Worm (Caenorhabditis elegans) whole organism, L1 larva: ENCODE results near the gene cyp-14A5.

Experiments
- C04F5.9 ChIP-seq: sonication (generic microtip); optimal IDR thresholded peaks from 2 replicates; lab custom pipeline; 2016; ENCODE audit warnings: missing genetic modification characterization, missing compliant biosample characterization
- C34B4.2 ChIP-seq: sonication (generic microtip); optimal IDR thresholded peaks from 2 replicates; lab custom pipeline; 2017; ENCODE audit warnings: mild to moderate bottlenecking, missing genetic modification characterization, missing compliant biosample characterization
- F16B12.6 ChIP-seq: fragments of 150-350 bp; optimal IDR thresholded peaks from 2 replicates; lab custom pipeline; 2014; ENCODE audit warnings: missing biosample characterization, missing genetic modification characterization
- Y116A8C.19 ChIP-seq: sonication (generic microtip); optimal IDR thresholded peaks from 2 replicates; lab custom pipeline; 2016; ENCODE audit warnings: missing compliant biosample characterization, missing genetic modification characterization, borderline replicate concordance
- aha-1 ChIP-seq: fragments of 150-350 bp; optimal IDR thresholded peaks from 2 replicates; lab custom pipeline; 2014; ENCODE audit warnings: missing biosample characterization, missing genetic modification characterization
- alr-1 ChIP-seq: fragments of 200-800 bp; sonication (Bioruptor generic); optimal IDR thresholded peaks from 2 replicates; lab custom pipeline; 2018; ENCODE audit warnings: borderline replicate concordance, mild to moderate bottlenecking, missing genetic modification characterization, missing compliant biosample characterization
- ama-1 ChIP-seq: fragments of 150-350 bp; optimal IDR thresholded peaks from 2 replicates; lab custom pipeline; 2014
- blmp-1 ChIP-seq: fragments of 150-350 bp; optimal IDR thresholded peaks from 2 replicates; lab custom pipeline; 2014; ENCODE audit warnings: missing biosample characterization, missing genetic modification characterization
- ceh-63 ChIP-seq: fragments of 200-800 bp; sonication (Bioruptor generic); optimal IDR thresholded peaks from 2 replicates; lab custom pipeline; 2018; ENCODE audit warnings: mild to moderate bottlenecking, missing genetic modification characterization, missing compliant biosample characterization
- ceh-8 ChIP-seq: fragments of 200-800 bp; sonication (Bioruptor generic); optimal IDR thresholded peaks from 2 replicates; lab custom pipeline; 2018; ENCODE audit warnings: mild to moderate bottlenecking, missing genetic modification characterization, moderate library complexity, missing compliant biosample characterization
- ceh-90 ChIP-seq: sonication (generic microtip); optimal IDR thresholded peaks from 2 replicates; lab custom pipeline; 2016; ENCODE audit warnings: missing genetic modification characterization, missing compliant biosample characterization
- ces-1 ChIP-seq: fragments of 150-350 bp; optimal IDR thresholded peaks from 2 replicates; lab custom pipeline; 2014; ENCODE audit warnings: missing biosample characterization, missing genetic modification reagents, missing genetic modification characterization
- dpl-1 ChIP-seq, 3 experiments: fragments of 150-350 bp in 2 of 3; sonication (generic microtip) in 1 of 3; optimal IDR thresholded peaks; 2 replicates each; lab custom pipeline; 2014 to 2017; ENCODE audit warnings: missing biosample characterization in 3 of 3, missing genetic modification characterization in 3 of 3, missing genetic modification reagents in 3 of 3
- dsc-1 ChIP-seq: sonication (generic microtip); optimal IDR thresholded peaks from 2 replicates; lab custom pipeline; 2016; ENCODE audit warnings: mild to moderate bottlenecking, missing genetic modification characterization, missing compliant biosample characterization
- efl-1 ChIP-seq, 4 experiments: fragments of 150-350 bp; optimal IDR thresholded peaks in 3 of 4; peaks in 1 of 4; 1 replicate in 1 of 4; 2 replicates in 3 of 4; lab custom pipeline; 2014; ENCODE audit warnings: missing biosample characterization in 2 of 4, missing genetic modification characterization in 2 of 4, missing genetic modification reagents in 2 of 4
- egl-13 ChIP-seq: sonication (generic microtip); optimal IDR thresholded peaks from 2 replicates; lab custom pipeline; 2016; ENCODE audit warnings: missing genotype, missing genetic modification reagents, missing genetic modification characterization, missing compliant biosample characterization
- egl-27 ChIP-seq, 2 experiments: fragments of 150-350 bp in 1 of 2; sonication (generic microtip); optimal IDR thresholded peaks; 3 replicates each; lab custom pipeline; 2017 to 2018; ENCODE audit warnings: missing biosample characterization in 2 of 2, missing genetic modification characterization in 2 of 2, missing genetic modification reagents in 2 of 2
- elt-2 ChIP-seq: sonication (generic microtip); optimal IDR thresholded peaks from 2 replicates; lab custom pipeline; 2016; ENCODE audit warnings: missing genetic modification characterization, mild to moderate bottlenecking, inconsistent platforms, missing compliant biosample characterization, missing genetic modification reagents
- elt-3 ChIP-seq, 6 experiments: fragments of 150-350 bp in 1 of 6; sonication (generic microtip); optimal IDR thresholded peaks; 2 replicates each; lab custom pipeline; 2017 to 2018; ENCODE audit warnings: missing biosample characterization in 6 of 6, missing genetic modification characterization in 6 of 6, inconsistent platforms in 1 of 6
- ets-5 ChIP-seq: fragments of 200-800 bp; sonication (Bioruptor generic); IDR thresholded peaks from 2 replicates; pipeline ENCODE4 v1.3.6; 2022; ENCODE audit warnings: missing genetic modification characterization, missing compliant biosample characterization
- fos-1 ChIP-seq: fragments of 150-350 bp; optimal IDR thresholded peaks from 2 replicates; lab custom pipeline; 2014; ENCODE audit warnings: missing biosample characterization, missing genetic modification characterization
- grh-1 ChIP-seq: fragments of 200-800 bp; sonication (Bioruptor generic); IDR thresholded peaks from 2 replicates; pipeline ENCODE4 v1.3.6; 2022; ENCODE audit warnings: missing genetic modification reagents, missing genetic modification characterization, missing compliant biosample characterization
- hlh-4 ChIP-seq: sonication (generic microtip); optimal IDR thresholded peaks from 2 replicates; lab custom pipeline; 2016; ENCODE audit warnings: mild to moderate bottlenecking, missing genetic modification characterization, missing compliant biosample characterization
- hpl-2 ChIP-seq: fragments of 150-350 bp; optimal IDR thresholded peaks from 2 replicates; lab custom pipeline; 2014; ENCODE audit warnings: missing biosample characterization, missing genetic modification reagents, missing genetic modification characterization
- irx-1 ChIP-seq: sonication (generic microtip); optimal IDR thresholded peaks from 2 replicates; lab custom pipeline; 2016; ENCODE audit warnings: missing genetic modification characterization, missing compliant biosample characterization
- isw-1 ChIP-seq: fragments of 200-800 bp; sonication (Bioruptor generic); IDR thresholded peaks from 2 replicates; pipeline ENCODE4 v1.3.6; 2022; ENCODE audit warnings: missing genetic modification characterization, missing compliant biosample characterization
- lin-13 ChIP-seq: fragments of 150-350 bp; optimal IDR thresholded peaks from 2 replicates; lab custom pipeline; 2014; ENCODE audit warnings: missing biosample characterization, missing genetic modification reagents, missing genetic modification characterization
- lin-15B ChIP-seq: fragments of 150-350 bp; sonication (generic microtip); optimal IDR thresholded peaks from 3 replicates; lab custom pipeline; 2014; ENCODE audit warnings: missing biosample characterization, missing genetic modification characterization
- lin-35 ChIP-seq, 2 experiments: fragments of 150-350 bp; optimal IDR thresholded peaks; 2 replicates each; lab custom pipeline; 2014; ENCODE audit warnings: missing biosample characterization in 2 of 2, missing genetic modification characterization in 2 of 2, missing genetic modification reagents in 2 of 2
- lin-39 ChIP-seq: fragments of 150-350 bp; optimal IDR thresholded peaks from 2 replicates; lab custom pipeline; 2014; ENCODE audit warnings: missing biosample characterization, missing genetic modification reagents, missing genetic modification characterization
- lsy-2 ChIP-seq, 2 experiments: fragments of 150-350 bp; optimal IDR thresholded peaks; 2 replicates each; lab custom pipeline; 2014; ENCODE audit warnings: missing biosample characterization in 2 of 2, missing genetic modification characterization in 2 of 2
- mab-9 ChIP-seq: fragments of 200-800 bp; sonication (Bioruptor generic); IDR thresholded peaks from 2 replicates; pipeline ENCODE4 v1.3.6; 2022; ENCODE audit warnings: missing genetic modification reagents, missing genetic modification characterization, missing compliant biosample characterization
- nhr-11 ChIP-seq: fragments of 150-350 bp; optimal IDR thresholded peaks from 2 replicates; lab custom pipeline; 2014; ENCODE audit warnings: missing biosample characterization, missing genetic modification characterization
- nhr-19 ChIP-seq: fragments of 200-800 bp; sonication (Bioruptor generic); conservative IDR thresholded peaks from 2 replicates; pipeline ENCODE4 v1.3.6; 2022; ENCODE audit warnings: missing genetic modification characterization, missing compliant biosample characterization
- nhr-20 ChIP-seq: sonication (generic microtip); optimal IDR thresholded peaks from 2 replicates; lab custom pipeline; 2016; ENCODE audit warnings: mild to moderate bottlenecking, missing genetic modification characterization, missing compliant biosample characterization
- nhr-237 ChIP-seq: fragments of 150-350 bp; optimal IDR thresholded peaks from 2 replicates; lab custom pipeline; 2014; ENCODE audit warnings: missing biosample characterization, missing genetic modification characterization
- nhr-28 ChIP-seq: fragments of 150-350 bp; optimal IDR thresholded peaks from 2 replicates; lab custom pipeline; 2014; ENCODE audit warnings: missing biosample characterization, missing genetic modification characterization
- nhr-47 ChIP-seq: sonication (generic microtip); optimal IDR thresholded peaks from 2 replicates; lab custom pipeline; 2016; ENCODE audit warnings: mild to moderate bottlenecking, missing genetic modification characterization, moderate library complexity, missing compliant biosample characterization
- nhr-76 ChIP-seq: sonication (generic microtip); optimal IDR thresholded peaks from 2 replicates; lab custom pipeline; 2017; ENCODE audit warnings: missing biosample characterization, missing genetic modification characterization
- nhr-77 ChIP-seq: fragments of 150-350 bp; optimal IDR thresholded peaks from 2 replicates; lab custom pipeline; 2014; ENCODE audit warnings: missing biosample characterization, missing genetic modification characterization
- nhr-84 ChIP-seq: sonication (generic microtip); optimal IDR thresholded peaks from 2 replicates; lab custom pipeline; 2017; ENCODE audit warnings: missing biosample characterization, missing genetic modification characterization
- nhr-85 ChIP-seq: sonication (generic microtip); peaks from one replicate; lab custom pipeline; 2016; ENCODE audit warnings: missing genetic modification characterization, inconsistent platforms, missing compliant biosample characterization
- pax-3 ChIP-seq: fragments of 200-800 bp; sonication (Bioruptor generic); optimal IDR thresholded peaks from 2 replicates; lab custom pipeline; 2018; ENCODE audit warnings: mild to moderate bottlenecking, missing genetic modification characterization, moderate library complexity, missing compliant biosample characterization
- snu-23 ChIP-seq: sonication (generic microtip); optimal IDR thresholded peaks from 2 replicates; lab custom pipeline; 2016; ENCODE audit warnings: missing genetic modification characterization, missing compliant biosample characterization
- sox-4 ChIP-seq: sonication (generic microtip); optimal IDR thresholded peaks from 2 replicates; lab custom pipeline; 2016; ENCODE audit warnings: missing genetic modification characterization, missing compliant biosample characterization
- sptf-1 ChIP-seq: fragments of 150-350 bp; optimal IDR thresholded peaks from 2 replicates; lab custom pipeline; 2014; ENCODE audit warnings: missing biosample characterization, missing genetic modification characterization
- sup-37 ChIP-seq: fragments of 200-800 bp; sonication (Bioruptor generic); optimal IDR thresholded peaks from 2 replicates; lab custom pipeline; 2018; ENCODE audit warnings: mild to moderate bottlenecking, missing genetic modification characterization, missing compliant biosample characterization
- tbx-2 ChIP-seq: sonication (generic microtip); optimal IDR thresholded peaks from 2 replicates; lab custom pipeline; 2016; ENCODE audit warnings: missing genetic modification characterization, missing compliant biosample characterization
- unc-130 ChIP-seq: fragments of 150-350 bp; optimal IDR thresholded peaks from 2 replicates; lab custom pipeline; 2017; ENCODE audit warnings: missing biosample characterization, missing genetic modification characterization, inconsistent platforms
- unc-86 ChIP-seq: sonication (generic microtip); optimal IDR thresholded peaks from 2 replicates; lab custom pipeline; 2016; ENCODE audit warnings: missing genetic modification characterization, missing compliant biosample characterization
- vab-15 ChIP-seq: sonication (generic microtip); optimal IDR thresholded peaks from 2 replicates; lab custom pipeline; 2017; ENCODE audit warnings: missing genotype, mild to moderate bottlenecking, missing genetic modification characterization, missing compliant biosample characterization
- xbp-1 ChIP-seq: sonication (generic microtip); optimal IDR thresholded peaks from 2 replicates; lab custom pipeline; 2016; ENCODE audit warnings: missing genetic modification characterization, missing compliant biosample characterization
- zip-4 ChIP-seq: fragments of 200-800 bp; sonication (Bioruptor generic); optimal IDR thresholded peaks from 2 replicates; lab custom pipeline; 2018; ENCODE audit warnings: mild to moderate bottlenecking, missing genetic modification characterization, moderate library complexity, missing compliant biosample characterization
- ztf-4 ChIP-seq: fragments of 150-350 bp; optimal IDR thresholded peaks from 2 replicates; lab custom pipeline; 2014; ENCODE audit warnings: missing biosample characterization, missing genetic modification characterization

The cyp-14A5 gene

ce11 chrV:5425008-5425407 is 1.9 kb upstream of the cyp-14A5 start (continued):
- TF ChIP-seq aha-1: no peak
- TF ChIP-seq vab-15 (tag; lab: Kevin White, UChicago): no peak
- peak; percentile 89 for TF ChIP-seq elt-2 (tag; lab: Kevin White, UChicago)
- no peak for TF ChIP-seq hlh-4
- TF ChIP-seq ceh-8 (GFP tag; lab: Kevin White, UChicago): no peak
- TF ChIP-seq Y116A8C.19 (tag; lab: Kevin White, UChicago): no peak
- no peak for TF ChIP-seq fos-1
- no peak for TF ChIP-seq xbp-1 (tag; lab: Kevin White, UChicago)
- no peak for TF ChIP-seq egl-13 (tag; lab: Kevin White, UChicago)
- TF ChIP-seq dpl-1 (GFP tag; optimal IDR thresholded peaks at IDR 0.05; lab: Kevin White, UChicago): peak in 1 of 3 experiments; percentile 15
- TF ChIP-seq lin-13 (GFP tag; lab: Kevin White, UChicago): no peak
- TF ChIP-seq ztf-4 (tag; lab: Kevin White, UChicago): no peak
- TF ChIP-seq sup-37 (GFP tag; lab: Kevin White, UChicago): no peak
- no peak for TF ChIP-seq nhr-77 (tag; lab: Kevin White, UChicago)
- TF ChIP-seq nhr-76 (tag; lab: Kevin White, UChicago): no peak
- TF ChIP-seq snu-23: peak; percentile 78
- no peak for TF ChIP-seq sptf-1 (tag; lab: Kevin White, UChicago)
- TF ChIP-seq unc-86: no peak
- TF ChIP-seq nhr-85 (tag; lab: Kevin White, UChicago): peak; percentile 99
- no peak for TF ChIP-seq F16B12.6 (tag; lab: Kevin White, UChicago)
- TF ChIP-seq irx-1: peak; percentile 44
- no peak for TF ChIP-seq nhr-84 (tag; lab: Kevin White, UChicago)
- peak; percentile 67 for TF ChIP-seq blmp-1 (tag; lab: Kevin White, UChicago)
- TF ChIP-seq lin-39 (tag; lab: Kevin White, UChicago): no peak
- no peak for TF ChIP-seq dsc-1 (tag; lab: Kevin White, UChicago)
- TF ChIP-seq C34B4.2 (tag; lab: Kevin White, UChicago): no peak
- TF ChIP-seq lin-35 (GFP tag; optimal IDR thresholded peaks at IDR 0.05; lab: Kevin White, UChicago): peak in 1 of 2 experiments; percentile 44
- TF ChIP-seq nhr-19 (GFP tag; lab: Robert Waterston, UW): peak; percentile 43
- TF ChIP-seq ceh-63 (GFP tag; lab: Kevin White, UChicago): no peak
- TF ChIP-seq lsy-2 (tag; optimal IDR thresholded peaks at IDR 0.05; lab: Kevin White, UChicago): peak in 1 of 2 experiments; percentile 13
- TF ChIP-seq ces-1 (GFP tag; lab: Kevin White, UChicago): no peak
- no peak for TF ChIP-seq mab-9 (GFP tag; lab: Robert Waterston, UW)
- no peak for TF ChIP-seq hpl-2 (GFP tag; lab: Kevin White, UChicago)
- no peak for TF ChIP-seq nhr-11 (tag; lab: Kevin White, UChicago)
- no peak for TF ChIP-seq unc-130 (tag; lab: Kevin White, UChicago)
- TF ChIP-seq nhr-47 (tag; lab: Kevin White, UChicago): peak; percentile 54
- no peak for TF ChIP-seq C04F5.9
- no peak for TF ChIP-seq egl-27 (tag; optimal IDR thresholded peaks at IDR 0.05; lab: Kevin White, UChicago)
- no peak for TF ChIP-seq ceh-90
- no peak for TF ChIP-seq tbx-2 (tag; lab: Kevin White, UChicago)
- no peak for TF ChIP-seq pax-3 (tag; lab: Kevin White, UChicago)
- no peak for TF ChIP-seq ama-1
- TF ChIP-seq elt-3 (tag; optimal IDR thresholded peaks at IDR 0.05; lab: Kevin White, UChicago): peak; percentile 62 to 96 (median 86)
- TF ChIP-seq nhr-237 (tag; lab: Kevin White, UChicago): no peak
- TF ChIP-seq grh-1 (GFP tag; lab: Robert Waterston, UW): peak; percentile 52
- TF ChIP-seq efl-1 (optimal IDR thresholded peaks at IDR 0.05; lab: Kevin White, UChicago): peak in 1 of 2 experiments; percentile 5
- TF ChIP-seq efl-1 (GFP tag; optimal IDR thresholded peaks at IDR 0.05 in 1 of 2; lab: Kevin White, UChicago): peak in 1 of 2 experiments; percentile 73
- TF ChIP-seq ets-5 (GFP tag; lab: Robert Waterston, UW): no peak
- no peak for TF ChIP-seq alr-1 (tag; lab: Kevin White, UChicago)
- TF ChIP-seq nhr-28 (tag; lab: Kevin White, UChicago): no peak
- TF ChIP-seq zip-4: no peak
- peak; percentile 94 for TF ChIP-seq nhr-20 (tag; lab: Kevin White, UChicago)
- no peak for TF ChIP-seq isw-1 (GFP tag; lab: Robert Waterston, UW)
- no peak for TF ChIP-seq sox-4 (tag; lab: Kevin White, UChicago)
- no peak for TF ChIP-seq lin-15B
